Worm (Caenorhabditis elegans) whole organism, midembryonic: ENCODE results near the gene ZK688.5.

Experiments
- T22C8.4 ChIP-seq: fragments of 200-800 bp; sonication (Bioruptor generic); IDR thresholded peaks from 2 replicates; pipeline ENCODE4 v1.3.6; 2022; ENCODE audit warnings: missing genetic modification characterization, missing compliant biosample characterization
- flt-1 ChIP-seq: fragments of 200-800 bp; sonication (Bioruptor generic); IDR thresholded peaks from 2 replicates; pipeline ENCODE4 v1.3.6; 2022; ENCODE audit warnings: missing genetic modification characterization, missing compliant biosample characterization
- klf-2 ChIP-seq: fragments of 200-800 bp; sonication (Bioruptor generic); conservative IDR thresholded peaks from 2 replicates; pipeline ENCODE4 v1.3.6; 2022; ENCODE audit warnings: missing genetic modification reagents, missing genetic modification characterization, missing compliant biosample characterization
- med-1 ChIP-seq: sonication (generic microtip); optimal IDR thresholded peaks from 2 replicates; lab custom pipeline; 2017; ENCODE audit warnings: missing genetic modification characterization, mild to moderate bottlenecking, missing compliant biosample characterization, antibody characterized with exemption, missing genetic modification reagents; ENCODE audit not compliant: insufficient read depth
- tab-1 ChIP-seq: fragments of 200-800 bp; sonication (Bioruptor generic); IDR thresholded peaks from 2 replicates; pipeline ENCODE4 v1.3.6; 2022; ENCODE audit warnings: missing genetic modification characterization, missing compliant biosample characterization
- ztf-23 ChIP-seq: fragments of 200-800 bp; sonication (Bioruptor generic); IDR thresholded peaks from 2 replicates; pipeline ENCODE4 v1.3.6; 2022; ENCODE audit warnings: missing genetic modification reagents, missing genetic modification characterization, missing compliant biosample characterization
- ztf-29 ChIP-seq: fragments of 200-800 bp; sonication (Bioruptor generic); IDR thresholded peaks from 2 replicates; pipeline ENCODE4 v1.3.6; 2022; ENCODE audit warnings: missing genetic modification reagents, missing genetic modification characterization, missing compliant biosample characterization

- TF ChIP-seq med-1 (no peak), klf-2 (GFP tag; lab: Robert Waterston, UW) (no peak), flt-1 (GFP tag; lab: Robert Waterston, UW) (no peak), T22C8.4 (no peak), ztf-29 (GFP tag; lab: Robert Waterston, UW) (no peak), tab-1 (GFP tag; lab: Robert Waterston, UW) (no peak), ztf-23 (GFP tag; lab: Robert Waterston, UW) (no peak)
Observed at ce11 chrIII:7913488-7913887, 22.1 kb upstream of the ZK688.5 start, which contains the start of gene ZK688.12.
